Fruit fly (Drosophila melanogaster) whole organism, embryonic: ENCODE measurements around the gene Sc2.

Experiments used
- Ada2b ChIP-seq: fragments of 200-800 bp; sonication (Bioruptor generic); IDR thresholded peaks from 2 replicates; pipeline ENCODE4 v1.3.6; 2022; ENCODE audit warnings: missing biosample characterization, missing genetic modification characterization
- Bgb ChIP-seq: fragments of 200-800 bp; sonication (Bioruptor generic); IDR thresholded peaks from 2 replicates; pipeline ENCODE4 v1.3.6; 2022; ENCODE audit warnings: missing biosample characterization, missing genetic modification characterization; ENCODE audit not compliant: partially characterized antibody
- CG1024 ChIP-seq: fragments of 200-800 bp; sonication (Bioruptor generic); IDR thresholded peaks from 2 replicates; pipeline ENCODE4 v1.3.6; 2022; ENCODE audit warnings: missing biosample characterization, missing genetic modification characterization
- CG10267 ChIP-seq: fragments of 200-800 bp; sonication (Bioruptor generic); optimal IDR thresholded peaks from 2 replicates; lab custom pipeline; 2018; ENCODE audit warnings: missing biosample characterization, mild to moderate bottlenecking, missing genetic modification characterization, moderate library complexity
- CG10274 ChIP-seq: fragments of 200-800 bp; sonication (Bioruptor generic); optimal IDR thresholded peaks from 3 replicates; lab custom pipeline; 2017; ENCODE audit warnings: missing biosample characterization, mild to moderate bottlenecking, missing genetic modification characterization
- CG11247 ChIP-seq: fragments of 200-800 bp; sonication (Bioruptor generic); IDR thresholded peaks from 2 replicates; pipeline ENCODE4 v1.3.6; 2022; ENCODE audit warnings: missing biosample characterization, missing genetic modification characterization
- CG11560 ChIP-seq: fragments of 200-800 bp; sonication (Bioruptor generic); IDR thresholded peaks from 3 replicates; pipeline ENCODE4 v1.3.6; 2022; ENCODE audit warnings: missing biosample characterization, missing genetic modification characterization
- CG12104 ChIP-seq: fragments of 200-800 bp; sonication (Bioruptor generic); optimal IDR thresholded peaks from 3 replicates; lab custom pipeline; 2016; ENCODE audit warnings: missing biosample characterization, missing genetic modification characterization
- CG15601 ChIP-seq: fragments of 200-800 bp; sonication (Bioruptor generic); optimal IDR thresholded peaks from 3 replicates; lab custom pipeline; 2019; ENCODE audit warnings: missing biosample characterization, mild to moderate bottlenecking, missing genetic modification characterization, moderate library complexity
- CG16779 ChIP-seq: fragments of 200-800 bp; sonication (Bioruptor generic); IDR thresholded peaks from 2 replicates; pipeline ENCODE4 v1.3.6; 2022; ENCODE audit warnings: missing biosample characterization, missing genetic modification characterization
- CG16815 ChIP-seq: fragments of 200-800 bp; sonication (Bioruptor generic); optimal IDR thresholded peaks from 3 replicates; lab custom pipeline; 2017; ENCODE audit warnings: missing biosample characterization, mild to moderate bottlenecking, missing genetic modification characterization
- CG2199 ChIP-seq: fragments of 200-800 bp; sonication (Bioruptor generic); IDR thresholded peaks from 3 replicates; pipeline ENCODE4 v1.3.6; 2022; ENCODE audit warnings: missing biosample characterization, missing genetic modification characterization
- CG30403 ChIP-seq: fragments of 200-800 bp; sonication (Bioruptor generic); optimal IDR thresholded peaks from 3 replicates; lab custom pipeline; 2016; ENCODE audit warnings: missing biosample characterization, missing genetic modification characterization
- CG34224 ChIP-seq: fragments of 200-800 bp; sonication (Bioruptor generic); IDR thresholded peaks from 3 replicates; pipeline ENCODE4 v1.3.6; 2022; ENCODE audit warnings: missing biosample characterization, missing genetic modification characterization; ENCODE audit not compliant: partially characterized antibody
- CG4424 ChIP-seq: fragments of 200-800 bp; sonication (Bioruptor generic); optimal IDR thresholded peaks from 3 replicates; lab custom pipeline; 2016; ENCODE audit warnings: missing biosample characterization, missing genetic modification characterization
- CG4854 ChIP-seq: fragments of 200-800 bp; sonication (Bioruptor generic); optimal IDR thresholded peaks from 2 replicates; lab custom pipeline; 2016; ENCODE audit warnings: missing biosample characterization, missing genetic modification characterization, inconsistent platforms
- CG5245 ChIP-seq: fragments of 200-800 bp; sonication (Bioruptor generic); optimal IDR thresholded peaks from 3 replicates; lab custom pipeline; 2016; ENCODE audit warnings: missing biosample characterization, missing genetic modification characterization
- CG6175 ChIP-seq: fragments of 200-800 bp; sonication (Bioruptor generic); IDR thresholded peaks from 3 replicates; pipeline ENCODE4 v1.3.6; 2022; ENCODE audit warnings: missing biosample characterization, missing genetic modification characterization
- CG6854 ChIP-seq: fragments of 200-800 bp; sonication (Bioruptor generic); optimal IDR thresholded peaks from 3 replicates; lab custom pipeline; 2017; ENCODE audit warnings: missing biosample characterization, mild to moderate bottlenecking, missing genetic modification characterization
- CG7556 ChIP-seq: fragments of 200-800 bp; sonication (Bioruptor generic); optimal IDR thresholded peaks from 2 replicates; lab custom pipeline; 2017; ENCODE audit warnings: missing biosample characterization, mild to moderate bottlenecking, missing genetic modification characterization
- CG7786 ChIP-seq: fragments of 200-800 bp; sonication (Bioruptor generic); optimal IDR thresholded peaks from 2 replicates; lab custom pipeline; 2016; ENCODE audit warnings: missing biosample characterization, missing genetic modification characterization
- CG8765 ChIP-seq: fragments of 200-800 bp; sonication (Bioruptor generic); IDR thresholded peaks from 2 replicates; pipeline ENCODE4 v1.3.6; 2022; ENCODE audit warnings: missing biosample characterization, missing genetic modification characterization
- CG9727 ChIP-seq: fragments of 200-800 bp; sonication (Bioruptor generic); optimal IDR thresholded peaks from 3 replicates; lab custom pipeline; 2017; ENCODE audit warnings: missing biosample characterization, mild to moderate bottlenecking, missing genetic modification characterization
- Drgx ChIP-seq: fragments of 200-800 bp; sonication (Bioruptor generic); IDR thresholded peaks from 2 replicates; pipeline ENCODE4 v1.3.6; 2022; ENCODE audit warnings: missing biosample characterization, missing genetic modification characterization
- Elba2 ChIP-seq: fragments of 200-800 bp; sonication (Bioruptor generic); optimal IDR thresholded peaks from 3 replicates; lab custom pipeline; 2016; ENCODE audit warnings: missing biosample characterization, missing genetic modification characterization
- H15 ChIP-seq: fragments of 200-800 bp; sonication (Bioruptor generic); IDR thresholded peaks from 3 replicates; pipeline ENCODE4 v1.3.6; 2022; ENCODE audit warnings: missing biosample characterization, missing genetic modification characterization
- Hmx ChIP-seq: fragments of 200-800 bp; sonication (Bioruptor generic); optimal IDR thresholded peaks from 2 replicates; lab custom pipeline; 2016; ENCODE audit warnings: missing biosample characterization, missing genetic modification characterization
- Hr51 ChIP-seq, 2 experiments: fragments of 200-800 bp; sonication (Bioruptor generic); optimal IDR thresholded peaks; 2 replicates in 1 of 2; 3 replicates in 1 of 2; lab custom pipeline; 2016 to 2018; ENCODE audit warnings: missing biosample characterization in 2 of 2, missing genetic modification characterization in 2 of 2, mild to moderate bottlenecking in 1 of 2, moderate library complexity in 1 of 2
- Lim3 ChIP-seq: fragments of 200-800 bp; sonication (Bioruptor generic); IDR thresholded peaks from 2 replicates; pipeline ENCODE4 v1.3.6; 2022; ENCODE audit warnings: missing biosample characterization, missing genetic modification characterization
- Med ChIP-seq: fragments of 200-800 bp; sonication (Bioruptor generic); peaks from one replicate; lab custom pipeline; 2016; ENCODE audit warnings: missing biosample characterization, missing genetic modification characterization, mild to moderate bottlenecking, inconsistent platforms, moderate library complexity
- Mrtf ChIP-seq: fragments of 200-800 bp; sonication (Bioruptor generic); IDR thresholded peaks from 3 replicates; pipeline ENCODE4 v1.3.6; 2022; ENCODE audit warnings: missing biosample characterization, missing genetic modification characterization
- NFAT ChIP-seq: fragments of 200-800 bp; sonication (Bioruptor generic); IDR thresholded peaks from 2 replicates; pipeline ENCODE4 v1.3.6; 2022; ENCODE audit warnings: missing biosample characterization, missing genetic modification characterization
- Opbp ChIP-seq: fragments of 200-800 bp; sonication (Bioruptor generic); IDR thresholded peaks from 3 replicates; pipeline ENCODE4 v1.3.6; 2022; ENCODE audit warnings: missing biosample characterization, missing genetic modification characterization; ENCODE audit not compliant: partially characterized antibody
- Six4 ChIP-seq: fragments of 200-800 bp; sonication (Bioruptor generic); optimal IDR thresholded peaks from 2 replicates; lab custom pipeline; 2016; ENCODE audit warnings: missing biosample characterization, missing genetic modification characterization
- TFAM ChIP-seq: fragments of 200-800 bp; sonication (Bioruptor generic); optimal IDR thresholded peaks from 2 replicates; lab custom pipeline; 2017; ENCODE audit warnings: missing biosample characterization, missing genetic modification characterization, inconsistent platforms
- Trl ChIP-seq, 3 experiments: fragments of >200 bp in 2 of 3; fragments of 200-800 bp in 1 of 3; sonication (Bioruptor generic) in 1 of 3; optimal IDR thresholded peaks; 2 replicates in 1 of 3; 3 replicates in 2 of 3; lab custom pipeline; 2016 to 2017; ENCODE audit warnings: missing biosample characterization in 1 of 3, missing genetic modification characterization in 1 of 3
- ap ChIP-seq: fragments of 200-800 bp; sonication (Bioruptor generic); IDR thresholded peaks from 2 replicates; pipeline ENCODE4 v1.3.6; 2022; ENCODE audit warnings: missing biosample characterization, missing genetic modification characterization
- chif ChIP-seq, 2 experiments: fragments of 200-800 bp; sonication (Bioruptor generic); optimal IDR thresholded peaks; 3 replicates each; lab custom pipeline; 2016; ENCODE audit warnings: missing biosample characterization in 2 of 2, missing genetic modification characterization in 2 of 2
- dimm ChIP-seq: fragments of 200-800 bp; sonication (Bioruptor generic); IDR thresholded peaks from 2 replicates; pipeline ENCODE4 v1.3.6; 2022; ENCODE audit warnings: missing biosample characterization, missing genetic modification characterization
- en ChIP-seq: fragments of 200-800 bp; sonication (Bioruptor generic); optimal IDR thresholded peaks from 2 replicates; lab custom pipeline; 2016; ENCODE audit warnings: missing biosample characterization, missing genetic modification characterization
- eyg ChIP-seq: fragments of 200-800 bp; sonication (Bioruptor generic); optimal IDR thresholded peaks from 3 replicates; lab custom pipeline; 2016; ENCODE audit warnings: missing biosample characterization, missing genetic modification characterization
- fd96Cb ChIP-seq: fragments of 200-800 bp; sonication (Bioruptor generic); optimal IDR thresholded peaks from 2 replicates; lab custom pipeline; 2018; ENCODE audit warnings: missing biosample characterization, mild to moderate bottlenecking, missing genetic modification characterization, moderate library complexity
- ftz-f1 ChIP-seq: fragments of 200-800 bp; sonication (Bioruptor generic); optimal IDR thresholded peaks from 2 replicates; lab custom pipeline; 2016; ENCODE audit warnings: missing biosample characterization, missing genetic modification characterization
- jumu ChIP-seq: fragments of 200-800 bp; sonication (Bioruptor generic); optimal IDR thresholded peaks from 3 replicates; lab custom pipeline; 2016; ENCODE audit warnings: missing biosample characterization, missing genetic modification characterization
- nom ChIP-seq: fragments of 200-800 bp; sonication (Bioruptor generic); optimal IDR thresholded peaks from 2 replicates; lab custom pipeline; 2017; ENCODE audit warnings: missing biosample characterization, missing genetic modification characterization, mild to moderate bottlenecking, moderate library complexity, missing genetic modification reagents
- otp ChIP-seq: fragments of 200-800 bp; sonication (Bioruptor generic); IDR thresholded peaks from 3 replicates; pipeline ENCODE4, ENCODE4 v1.3.6; 2022; ENCODE audit warnings: missing biosample characterization, missing genetic modification characterization
- pzg ChIP-seq: fragments of 200-800 bp; sonication (Bioruptor generic); optimal IDR thresholded peaks from 3 replicates; lab custom pipeline; 2018; ENCODE audit warnings: missing biosample characterization, mild to moderate bottlenecking, missing genetic modification characterization, moderate library complexity
- ro ChIP-seq: fragments of 200-800 bp; sonication (Bioruptor generic); IDR thresholded peaks from 2 replicates; pipeline ENCODE4 v1.3.6; 2022; ENCODE audit warnings: missing biosample characterization, missing genetic modification characterization
- row ChIP-seq: fragments of 200-800 bp; sonication (Bioruptor generic); IDR thresholded peaks from 3 replicates; pipeline ENCODE4 v1.3.6; 2022; ENCODE audit warnings: missing biosample characterization, missing genetic modification characterization
- tin ChIP-seq: fragments of 200-800 bp; sonication (Bioruptor generic); optimal IDR thresholded peaks from 3 replicates; lab custom pipeline; 2016; ENCODE audit warnings: missing biosample characterization, missing genetic modification characterization
- trem ChIP-seq: fragments of 200-800 bp; optimal IDR thresholded peaks from 3 replicates; lab custom pipeline; 2019; ENCODE audit warnings: missing biosample characterization, mild to moderate bottlenecking, missing genetic modification characterization, moderate library complexity
- vvl ChIP-seq: fragments of 200-800 bp; sonication (Bioruptor generic); IDR thresholded peaks from 2 replicates; pipeline ENCODE4 v1.3.6; 2022; ENCODE audit warnings: missing biosample characterization, missing genetic modification characterization

Gene Sc2

DNA sequence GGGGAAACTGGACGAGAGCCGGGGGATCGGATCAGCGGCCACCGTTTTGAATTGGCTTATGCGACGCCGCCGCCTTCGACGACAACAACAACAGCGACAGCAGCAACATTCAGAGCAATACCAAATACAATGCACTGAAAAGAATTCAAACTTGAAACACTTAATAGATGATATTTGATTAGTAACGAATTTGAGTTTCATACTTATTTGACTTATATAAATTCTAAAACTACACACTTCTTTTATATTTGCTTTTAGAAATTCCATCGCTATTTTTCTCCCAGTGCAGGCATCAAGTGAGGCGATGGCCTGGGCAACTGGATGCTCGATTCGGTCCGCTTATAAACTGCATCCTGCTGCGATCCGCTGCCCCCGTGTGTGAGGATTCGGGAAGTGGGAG lies 35.3 kb upstream of the Sc2 start (continued):
- TF ChIP-seq CG2199 (GFP tag; lab: Robert Waterston, UW) (no peak), CG16815 (GFP tag; lab: Kevin White, UChicago) (peak; percentile 19), TFAM (GFP tag; lab: Kevin White, UChicago) (no peak), ap (GFP tag; lab: Robert Waterston, UW) (no peak), fd96Cb (tag; lab: Kevin White, UChicago) (no peak), jumu (peak; percentile 23), nom (no peak), NFAT (GFP tag; lab: Robert Waterston, UW) (no peak), row (GFP tag; lab: Robert Waterston, UW) (peak; percentile 27; the same call in 1 of the 3 replicates), ftz-f1 (GFP tag; lab: Kevin White, UChicago) (no peak), Opbp (no peak), CG4854 (no peak), CG16779 (GFP tag; lab: Robert Waterston, UW) (no peak), Trl (optimal IDR thresholded peaks at IDR 0.05; lab: Kevin White, UChicago) (no peak), Trl (GFP tag; optimal IDR thresholded peaks at IDR 0.05; lab: Kevin White, UChicago) (no peak), Med (peak; percentile 63), CG30403 (GFP tag; lab: Kevin White, UChicago) (peak; percentile 2), CG8765 (peak; percentile 52; the same call in 1 of the 2 replicates), CG11560 (no peak), CG6854 (GFP tag; lab: Kevin White, UChicago) (no peak), CG15601 (no peak), chif (GFP tag; optimal IDR thresholded peaks at IDR 0.05; lab: Kevin White, UChicago) (peak; percentile 32 to 58), en (GFP tag; lab: Kevin White, UChicago) (no peak), otp (peak; percentile 42; the same call in 1 of the 3 replicates), CG10274 (no peak), CG10267 (tag; lab: Kevin White, UChicago) (peak; percentile 20), Hmx (no peak), Drgx (GFP tag; lab: Robert Waterston, UW) (peak; percentile 69), Elba2 (GFP tag; lab: Kevin White, UChicago) (no peak), Lim3 (GFP tag; lab: Robert Waterston, UW) (no peak), Hr51 (GFP tag; optimal IDR thresholded peaks at IDR 0.05; lab: Kevin White, UChicago) (peak in 1 of 2 experiments; percentile 1), CG4424 (GFP tag; lab: Kevin White, UChicago) (no peak), Ada2b (GFP tag; lab: Robert Waterston, UW) (no peak), tin (GFP tag; lab: Kevin White, UChicago) (no peak), CG9727 (peak; percentile 69), CG7786 (GFP tag; lab: Kevin White, UChicago) (no peak), CG1024 (GFP tag; lab: Robert Waterston, UW) (0 out of 2 replicates have a peak, but pooled peaks have one; percentile 25), Mrtf (GFP tag; lab: Robert Waterston, UW) (no peak), CG6175 (no peak), CG34224 (GFP tag; lab: Robert Waterston, UW) (no peak), CG7556 (no peak), CG12104 (GFP tag; lab: Kevin White, UChicago) (no peak), CG11247 (GFP tag; lab: Robert Waterston, UW) (no peak), eyg (no peak), Six4 (GFP tag; lab: Kevin White, UChicago) (peak; percentile 2), pzg (GFP tag; lab: Kevin White, UChicago) (no peak), H15 (GFP tag; lab: Robert Waterston, UW) (no peak), dimm (GFP tag; lab: Robert Waterston, UW) (no peak), ro (GFP tag; lab: Robert Waterston, UW) (no peak), trem (no peak), CG5245 (GFP tag; lab: Kevin White, UChicago) (no peak), Bgb (GFP tag; lab: Robert Waterston, UW) (no peak), vvl (peak; percentile 48; the same call in 1 of the 2 replicates)
